Worm (Caenorhabditis elegans): ENCODE data around the gene mdt-9.

ce11 chrIV:13398728-13399127, 12.5 kb downstream of the mdt-9 start, which contains the start of gene Y62E10A.13:
- no peak for TF ChIP-seq pha-4 (tag; optimal IDR thresholded peaks at IDR 0.05)
- TF ChIP-seq unc-62 (GFP tag; optimal IDR thresholded peaks at IDR 0.05): no peak
- TF ChIP-seq lsy-2 (tag; optimal IDR thresholded peaks at IDR 0.05): no peak
- TF ChIP-seq nhr-237 (tag; optimal IDR thresholded peaks at IDR 0.05): no peak
- no peak for TF ChIP-seq lin-32 (GFP tag; optimal IDR thresholded peaks at IDR 0.05)
- TF ChIP-seq nhr-28 (tag; optimal IDR thresholded peaks at IDR 0.05): no peak
- TF ChIP-seq cnd-1 (tag; optimal IDR thresholded peaks at IDR 0.05): no peak
- TF ChIP-seq ztf-11 (tag; optimal IDR thresholded peaks at IDR 0.05): no peak
- no peak for TF ChIP-seq hlh-1 (tag; optimal IDR thresholded peaks at IDR 0.05)
- no peak for TF ChIP-seq unc-39 (tag; optimal IDR thresholded peaks at IDR 0.05)
- TF ChIP-seq nhr-76 (tag; optimal IDR thresholded peaks at IDR 0.05): no peak
- TF ChIP-seq bed-3 (GFP tag; optimal IDR thresholded peaks at IDR 0.05): no peak

Measured in whole organism, mixed stage, embryonic.